Fruit fly (Drosophila melanogaster): ENCODE measurements around the gene CG32532.

The CG32532 gene

DNA sequence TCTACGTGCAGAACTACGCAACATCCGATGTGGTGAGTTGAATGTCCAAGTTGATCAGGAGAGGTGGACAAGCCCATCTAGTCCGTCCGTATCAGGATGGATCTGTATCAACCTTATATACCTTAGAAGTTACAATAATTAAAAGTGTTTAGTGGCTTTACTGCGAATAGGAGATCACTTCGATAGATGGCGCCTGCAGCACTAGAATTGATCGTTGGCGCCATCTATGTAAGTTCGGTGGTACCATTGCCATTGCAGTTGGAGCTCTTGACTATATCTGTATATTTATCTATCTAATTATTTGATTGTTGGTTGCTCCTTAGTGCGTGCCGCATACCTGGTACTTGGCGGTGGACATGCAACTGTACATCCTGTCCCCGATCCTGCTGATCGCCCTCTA is 37.9 kb upstream of the CG32532 start:
- TF ChIP-seq dl (GFP tag; optimal IDR thresholded peaks at IDR 0.05; ENCODE audit: insufficient read depth in 1 of 2, partially characterized antibody in 2 of 2) = no peak
- no peak for TF ChIP-seq woc (GFP tag; optimal IDR thresholded peaks at IDR 0.05)
- TF ChIP-seq brk (GFP tag; optimal IDR thresholded peaks at IDR 0.05) = no peak
- no peak for TF ChIP-seq Hr78 (GFP tag; optimal IDR thresholded peaks at IDR 0.05)
- no peak for TF ChIP-seq CG32264 (GFP tag; optimal IDR thresholded peaks at IDR 0.05)
- no peak for TF ChIP-seq Dif (GFP tag; optimal IDR thresholded peaks at IDR 0.05; ENCODE audit: partially characterized antibody)
- no peak for TF ChIP-seq GATAd (GFP tag; optimal IDR thresholded peaks at IDR 0.05)
- TF ChIP-seq Hnf4 (GFP tag; optimal IDR thresholded peaks at IDR 0.05) = no peak
- TF ChIP-seq CrebA (GFP tag; optimal IDR thresholded peaks at IDR 0.05; ENCODE audit: borderline replicate concordance) = no peak
- no peak for TF ChIP-seq Myc (optimal IDR thresholded peaks at IDR 0.05)
- no peak for TF ChIP-seq Rel (GFP tag; optimal IDR thresholded peaks at IDR 0.05)
- TF ChIP-seq Rel (tag; optimal IDR thresholded peaks at IDR 0.05) = no peak
- no peak for TF ChIP-seq dmrt93B (GFP tag; optimal IDR thresholded peaks at IDR 0.05)
- no peak for TF ChIP-seq Sp1 (GFP tag; optimal IDR thresholded peaks at IDR 0.05)
- no peak for TF ChIP-seq h (GFP tag; optimal IDR thresholded peaks at IDR 0.05)
- TF ChIP-seq OdsH (GFP tag; optimal IDR thresholded peaks at IDR 0.05) = no peak

DNA sequence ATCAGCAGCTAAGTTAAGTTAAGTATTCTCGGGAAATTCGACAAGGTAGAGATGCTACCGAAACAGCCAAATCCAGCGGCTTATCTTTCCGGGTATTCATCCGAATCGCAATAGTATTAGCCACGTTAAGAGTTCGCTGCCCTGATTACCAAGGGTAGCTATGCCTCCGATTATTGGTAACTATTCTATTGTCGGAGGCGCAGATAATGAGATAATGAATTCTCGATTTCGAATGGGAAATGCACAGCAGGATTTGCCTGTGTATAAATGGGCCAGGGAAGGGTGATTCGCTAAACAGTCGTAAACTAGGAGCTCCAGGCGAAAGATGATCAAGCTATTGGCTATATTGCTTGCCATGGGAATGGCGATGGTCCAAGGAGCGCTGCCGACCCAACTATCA is 36.0 kb upstream of the CG32532 start, which contains the start of gene CG14204:
TSS of gene CG14204 (plus strand) at position 301 of the 400 bp plus-strand sequence.
- TF ChIP-seq CrebA (GFP tag; optimal IDR thresholded peaks at IDR 0.05; ENCODE audit: borderline replicate concordance) (no peak), Dfd (GFP tag; optimal IDR thresholded peaks at IDR 0.05) (no peak), Sp1 (GFP tag; optimal IDR thresholded peaks at IDR 0.05) (no peak), dsf (GFP tag; optimal IDR thresholded peaks at IDR 0.05; ENCODE audit: borderline replicate concordance) (no peak), Hr83 (GFP tag; optimal IDR thresholded peaks at IDR 0.05; ENCODE audit: poor library complexity, severe bottlenecking) (no peak), br (GFP tag; optimal IDR thresholded peaks at IDR 0.05) (no peak), Jra (GFP tag; optimal IDR thresholded peaks at IDR 0.05) (no peak), brk (GFP tag; optimal IDR thresholded peaks at IDR 0.05) (no peak)

DNA sequence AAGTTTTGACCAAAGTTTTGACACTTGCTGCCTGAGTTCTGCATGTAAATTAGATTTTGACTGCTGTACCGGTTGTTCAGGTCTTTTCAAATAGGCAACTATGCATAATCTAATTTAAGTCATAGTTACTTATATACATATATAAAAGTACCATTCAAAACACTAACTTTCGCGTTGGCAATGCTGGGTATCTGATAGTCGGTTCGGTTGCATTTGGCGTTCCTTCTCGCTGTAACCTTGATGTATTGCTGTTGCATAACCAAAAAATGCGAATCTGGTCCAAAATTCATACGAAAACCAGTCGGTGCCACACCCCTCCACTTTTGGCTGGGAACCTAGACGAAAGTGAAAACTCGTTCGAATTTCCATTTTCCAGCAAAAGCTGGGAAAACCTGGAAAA is 35.5 kb upstream of the CG32532 start:
- TF ChIP-seq br (GFP tag; optimal IDR thresholded peaks at IDR 0.05) = no peak
- TF ChIP-seq Hnf4 (GFP tag; optimal IDR thresholded peaks at IDR 0.05) = no peak
- TF ChIP-seq dl (GFP tag; optimal IDR thresholded peaks at IDR 0.05; ENCODE audit: insufficient read depth in 1 of 2, partially characterized antibody in 2 of 2) = no peak
- TF ChIP-seq Dfd (GFP tag; optimal IDR thresholded peaks at IDR 0.05) = no peak
- TF ChIP-seq Hr83 (GFP tag; optimal IDR thresholded peaks at IDR 0.05; ENCODE audit: poor library complexity, severe bottlenecking) = no peak
- no peak for TF ChIP-seq foxo (GFP tag; optimal IDR thresholded peaks at IDR 0.05)
- no peak for TF ChIP-seq CG32264 (GFP tag; optimal IDR thresholded peaks at IDR 0.05)
- TF ChIP-seq brk (GFP tag; optimal IDR thresholded peaks at IDR 0.05) = no peak
- TF ChIP-seq tai (GFP tag; optimal IDR thresholded peaks at IDR 0.05) = no peak
- no peak for TF ChIP-seq ey (GFP tag; optimal IDR thresholded peaks at IDR 0.05)
- no peak for TF ChIP-seq sage (GFP tag; optimal IDR thresholded peaks at IDR 0.05)
- no peak for TF ChIP-seq lola (GFP tag; optimal IDR thresholded peaks at IDR 0.05)
- TF ChIP-seq jim (GFP tag; optimal IDR thresholded peaks at IDR 0.05) = no peak
- TF ChIP-seq Sp1 (GFP tag; optimal IDR thresholded peaks at IDR 0.05) = no peak
- no peak for TF ChIP-seq GATAd (GFP tag; optimal IDR thresholded peaks at IDR 0.05)
- no peak for TF ChIP-seq CrebA (GFP tag; optimal IDR thresholded peaks at IDR 0.05; ENCODE audit: borderline replicate concordance)
- no peak for TF ChIP-seq woc (GFP tag; optimal IDR thresholded peaks at IDR 0.05)

DNA sequence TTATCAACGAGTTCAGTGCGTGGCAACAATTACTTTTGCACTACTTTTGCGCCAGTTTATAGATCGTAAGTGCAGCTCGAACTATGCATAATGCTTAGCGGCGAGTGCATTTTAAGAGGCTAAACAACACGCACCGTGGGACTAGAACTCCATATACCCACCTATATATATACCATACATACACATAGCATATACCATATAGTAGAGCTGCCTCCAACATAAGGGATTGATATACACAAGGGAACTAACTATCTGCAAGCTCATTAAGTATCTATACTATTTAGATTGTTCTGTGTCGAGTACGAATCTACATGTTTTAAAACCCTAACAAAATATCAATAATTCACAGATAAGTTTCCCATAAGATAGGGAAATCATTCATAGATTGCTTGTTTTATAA is 34.6 kb upstream of the CG32532 start, which contains the start of gene CG14218:
TSS of gene CG14218 (minus strand) at position 101 of the 400 bp plus-strand sequence.
- no peak for TF ChIP-seq dsf (GFP tag; optimal IDR thresholded peaks at IDR 0.05; ENCODE audit: borderline replicate concordance)
- no peak for TF ChIP-seq OdsH (GFP tag; optimal IDR thresholded peaks at IDR 0.05)
- no peak for TF ChIP-seq brk (GFP tag; optimal IDR thresholded peaks at IDR 0.05)
- no peak for TF ChIP-seq ey (GFP tag; optimal IDR thresholded peaks at IDR 0.05)
- no peak for TF ChIP-seq Abd-B (GFP tag; optimal IDR thresholded peaks at IDR 0.05)
- no peak for TF ChIP-seq h (GFP tag; optimal IDR thresholded peaks at IDR 0.05)
- no peak for TF ChIP-seq woc (GFP tag; optimal IDR thresholded peaks at IDR 0.05)
- no peak for TF ChIP-seq Hr83 (GFP tag; optimal IDR thresholded peaks at IDR 0.05; ENCODE audit: poor library complexity, severe bottlenecking)
- TF ChIP-seq Dfd (GFP tag; optimal IDR thresholded peaks at IDR 0.05) = no peak
- no peak for TF ChIP-seq fru (GFP tag; optimal IDR thresholded peaks at IDR 0.05)
- TF ChIP-seq CG9705 (GFP tag; optimal IDR thresholded peaks at IDR 0.05) = no peak
- TF ChIP-seq HLH106 (tag; optimal IDR thresholded peaks at IDR 0.05) = no peak
- no peak for TF ChIP-seq Dif (GFP tag; optimal IDR thresholded peaks at IDR 0.05; ENCODE audit: partially characterized antibody)
- no peak for TF ChIP-seq dmrt93B (GFP tag; optimal IDR thresholded peaks at IDR 0.05)
- TF ChIP-seq lola (GFP tag; optimal IDR thresholded peaks at IDR 0.05) = no peak
- no peak for TF ChIP-seq usp (GFP tag; optimal IDR thresholded peaks at IDR 0.05)
- no peak for TF ChIP-seq tai (GFP tag; optimal IDR thresholded peaks at IDR 0.05)
- TF ChIP-seq psq (GFP tag; optimal IDR thresholded peaks at IDR 0.05) = no peak
- no peak for TF ChIP-seq sv (GFP tag; optimal IDR thresholded peaks at IDR 0.05)
- TF ChIP-seq jim (GFP tag; optimal IDR thresholded peaks at IDR 0.05) = no peak
